Fruit fly (Drosophila melanogaster) whole organism, embryonic: ENCODE data around the gene CCHa1.

Source experiments
- Adf1 ChIP-seq: fragments of 200-800 bp; sonication (Bioruptor generic); IDR thresholded peaks from 2 replicates; pipeline ENCODE4 v1.3.6; 2022; ENCODE audit warnings: missing biosample characterization, missing genetic modification characterization
- Asciz ChIP-seq: fragments of 200-800 bp; sonication (Bioruptor generic); optimal IDR thresholded peaks from 2 replicates; lab custom pipeline; 2017; ENCODE audit warnings: missing biosample characterization, mild to moderate bottlenecking, missing genetic modification characterization, missing genetic modification reagents
- BtbVII ChIP-seq: fragments of 200-800 bp; sonication (Bioruptor generic); optimal IDR thresholded peaks from 3 replicates; lab custom pipeline; 2017; ENCODE audit warnings: missing biosample characterization, mild to moderate bottlenecking, missing genetic modification characterization
- CG11093 ChIP-seq: fragments of 200-800 bp; sonication (Bioruptor generic); IDR thresholded peaks from 3 replicates; pipeline ENCODE4 v1.3.6; 2022; ENCODE audit warnings: missing biosample characterization, missing genetic modification characterization
- CG13624 ChIP-seq: fragments of 200-800 bp; sonication (Bioruptor generic); optimal IDR thresholded peaks from 2 replicates; lab custom pipeline; 2016; ENCODE audit warnings: missing biosample characterization, missing genetic modification characterization
- CG14710 ChIP-seq: fragments of 200-800 bp; sonication (Bioruptor generic); optimal IDR thresholded peaks from 3 replicates; lab custom pipeline; 2019; ENCODE audit warnings: missing biosample characterization, mild to moderate bottlenecking, missing genetic modification characterization, moderate library complexity
- CG1603 ChIP-seq: fragments of 200-800 bp; sonication (Bioruptor generic); optimal IDR thresholded peaks from 2 replicates; lab custom pipeline; 2019; ENCODE audit warnings: missing biosample characterization, mild to moderate bottlenecking, missing genetic modification characterization, moderate library complexity
- CG17359 ChIP-seq: fragments of 200-800 bp; sonication (Bioruptor generic); optimal IDR thresholded peaks from 3 replicates; lab custom pipeline; 2018; ENCODE audit warnings: missing biosample characterization, mild to moderate bottlenecking, missing genetic modification characterization, moderate library complexity
- CG17361 ChIP-seq: fragments of 200-800 bp; sonication (Bioruptor generic); IDR thresholded peaks from 3 replicates; pipeline ENCODE4 v1.3.6; 2022; ENCODE audit warnings: missing biosample characterization, missing genetic modification characterization
- CG2129 ChIP-seq: fragments of 200-800 bp; sonication (Bioruptor generic); IDR thresholded peaks from 2 replicates; pipeline ENCODE4 v1.3.6; 2022; ENCODE audit warnings: missing biosample characterization, missing genetic modification characterization; ENCODE audit not compliant: partially characterized antibody
- CG3281 ChIP-seq: fragments of 200-800 bp; sonication (Bioruptor generic); optimal IDR thresholded peaks from 3 replicates; lab custom pipeline; 2017; ENCODE audit warnings: missing biosample characterization, mild to moderate bottlenecking, missing genetic modification characterization
- CG33557 ChIP-seq: fragments of 200-800 bp; sonication (Bioruptor generic); optimal IDR thresholded peaks from 2 replicates; lab custom pipeline; 2019; ENCODE audit warnings: missing biosample characterization, mild to moderate bottlenecking, missing genetic modification characterization, moderate library complexity
- CG34422 ChIP-seq: fragments of 200-800 bp; sonication (Bioruptor generic); IDR thresholded peaks from 3 replicates; pipeline ENCODE4 v1.3.6; 2022; ENCODE audit warnings: missing biosample characterization, missing genetic modification characterization
- CG3838 ChIP-seq: fragments of 200-800 bp; sonication (Bioruptor generic); optimal IDR thresholded peaks from 3 replicates; lab custom pipeline; 2016; ENCODE audit warnings: missing biosample characterization, missing genetic modification characterization
- CG3995 ChIP-seq: fragments of 200-800 bp; sonication (Bioruptor generic); optimal IDR thresholded peaks from 3 replicates; lab custom pipeline; 2016; ENCODE audit warnings: missing biosample characterization, missing genetic modification characterization
- CG9437 ChIP-seq: fragments of 200-800 bp; sonication (Bioruptor generic); optimal IDR thresholded peaks from 2 replicates; lab custom pipeline; 2018; ENCODE audit warnings: missing biosample characterization, mild to moderate bottlenecking, missing genetic modification characterization
- D ChIP-seq, 2 experiments: fragments of 200-800 bp in 1 of 2; fragments of >200 bp in 1 of 2; sonication (Bioruptor generic) in 1 of 2; optimal IDR thresholded peaks; 2 replicates in 1 of 2; 3 replicates in 1 of 2; lab custom pipeline; 2017; ENCODE audit warnings: mild to moderate bottlenecking in 1 of 2, missing biosample characterization in 1 of 2, missing genetic modification characterization in 1 of 2, missing genetic modification reagents in 1 of 2
- Deaf1 ChIP-seq: fragments of 200-800 bp; optimal IDR thresholded peaks from 3 replicates; lab custom pipeline; 2019; ENCODE audit warnings: missing biosample characterization, mild to moderate bottlenecking, missing genetic modification characterization, moderate library complexity
- Dek ChIP-seq: fragments of 200-800 bp; sonication (Bioruptor generic); optimal IDR thresholded peaks from 3 replicates; lab custom pipeline; 2019; ENCODE audit warnings: missing biosample characterization, mild to moderate bottlenecking, missing genetic modification characterization, moderate library complexity
- Fer1 ChIP-seq: fragments of 200-800 bp; sonication (Bioruptor generic); optimal IDR thresholded peaks from 2 replicates; lab custom pipeline; 2017; ENCODE audit warnings: missing biosample characterization, mild to moderate bottlenecking, missing genetic modification characterization
- HLHmδ ChIP-seq: fragments of 200-800 bp; sonication (Bioruptor generic); optimal IDR thresholded peaks from 2 replicates; lab custom pipeline; 2018; ENCODE audit warnings: missing biosample characterization, mild to moderate bottlenecking, missing genetic modification characterization, moderate library complexity
- Jarid2 ChIP-seq: fragments of 200-800 bp; sonication (Bioruptor generic); optimal IDR thresholded peaks from 3 replicates; lab custom pipeline; 2017; ENCODE audit warnings: mild to moderate bottlenecking, missing biosample characterization, missing genetic modification reagents, missing genetic modification characterization
- Myb ChIP-seq: fragments of 200-800 bp; sonication (Bioruptor generic); optimal IDR thresholded peaks from 2 replicates; lab custom pipeline; 2016; ENCODE audit warnings: missing biosample characterization, missing genetic modification characterization
- PHDP ChIP-seq: fragments of 200-800 bp; sonication (Bioruptor generic); optimal IDR thresholded peaks from 3 replicates; lab custom pipeline; 2018; ENCODE audit warnings: missing biosample characterization, mild to moderate bottlenecking, missing genetic modification characterization, moderate library complexity
- Sox100B ChIP-seq: fragments of 200-800 bp; sonication (Bioruptor generic); optimal IDR thresholded peaks from 3 replicates; lab custom pipeline; 2018; ENCODE audit warnings: missing biosample characterization, mild to moderate bottlenecking, missing genetic modification characterization
- Xbp1 ChIP-seq: fragments of 200-800 bp; sonication (Bioruptor generic); optimal IDR thresholded peaks from 3 replicates; lab custom pipeline; 2016; ENCODE audit warnings: missing biosample characterization, mild to moderate bottlenecking, missing genetic modification characterization
- bsh ChIP-seq, 2 experiments: fragments of 200-800 bp; sonication (Bioruptor generic); optimal IDR thresholded peaks; 2 replicates each; lab custom pipeline; 2017 to 2018; ENCODE audit warnings: mild to moderate bottlenecking in 2 of 2, missing biosample characterization in 2 of 2, missing genetic modification characterization in 2 of 2, moderate library complexity in 1 of 2
- cas ChIP-seq: fragments of 200-800 bp; sonication (Bioruptor generic); IDR thresholded peaks from 2 replicates; pipeline ENCODE4 v1.3.6; 2022; ENCODE audit warnings: missing biosample characterization, missing genetic modification characterization
- cwo ChIP-seq: fragments of 200-800 bp; sonication (Bioruptor generic); optimal IDR thresholded peaks from 3 replicates; lab custom pipeline; 2017; ENCODE audit warnings: missing biosample characterization, missing genetic modification characterization, mild to moderate bottlenecking, moderate library complexity, missing genetic modification reagents
- dmrt99B ChIP-seq: fragments of 200-800 bp; sonication (Bioruptor generic); optimal IDR thresholded peaks from 2 replicates; lab custom pipeline; 2018; ENCODE audit warnings: missing biosample characterization, mild to moderate bottlenecking, missing genetic modification characterization, moderate library complexity
- dysf ChIP-seq: fragments of 200-800 bp; sonication (Bioruptor generic); IDR thresholded peaks from 3 replicates; pipeline ENCODE4 v1.3.6; 2022; ENCODE audit warnings: missing biosample characterization, missing genetic modification characterization
- fd96Cb ChIP-seq: fragments of 200-800 bp; sonication (Bioruptor generic); optimal IDR thresholded peaks from 2 replicates; lab custom pipeline; 2018; ENCODE audit warnings: missing biosample characterization, mild to moderate bottlenecking, missing genetic modification characterization, moderate library complexity
- lilli ChIP-seq: fragments of 200-800 bp; sonication (Bioruptor generic); optimal IDR thresholded peaks from 3 replicates; lab custom pipeline; 2016; ENCODE audit warnings: missing biosample characterization, missing genetic modification characterization
- lmd ChIP-seq: fragments of 200-800 bp; sonication (Bioruptor generic); IDR thresholded peaks from 2 replicates; pipeline ENCODE4 v1.3.6; 2022; ENCODE audit warnings: missing biosample characterization, missing genetic modification characterization
- nau ChIP-seq: fragments of 200-800 bp; sonication (Bioruptor generic); optimal IDR thresholded peaks from 3 replicates; lab custom pipeline; 2017; ENCODE audit warnings: missing biosample characterization, mild to moderate bottlenecking, missing genetic modification characterization, missing genetic modification reagents
- phol ChIP-seq: fragments of 200-800 bp; sonication (Bioruptor generic); optimal IDR thresholded peaks from 3 replicates; lab custom pipeline; 2018; ENCODE audit warnings: missing biosample characterization, mild to moderate bottlenecking, missing genetic modification characterization, moderate library complexity
- row ChIP-seq: fragments of 200-800 bp; sonication (Bioruptor generic); IDR thresholded peaks from 3 replicates; pipeline ENCODE4 v1.3.6; 2022; ENCODE audit warnings: missing biosample characterization, missing genetic modification characterization
- slou ChIP-seq: fragments of 200-800 bp; sonication (Bioruptor generic); optimal IDR thresholded peaks from 3 replicates; lab custom pipeline; 2016; ENCODE audit warnings: missing biosample characterization, missing genetic modification characterization
- tgo ChIP-seq: fragments of 200-800 bp; sonication (Bioruptor generic); IDR thresholded peaks from 3 replicates; pipeline ENCODE4 v1.3.6; 2022; ENCODE audit warnings: missing biosample characterization, missing genetic modification characterization
- tio ChIP-seq: fragments of 200-800 bp; sonication (Bioruptor generic); optimal IDR thresholded peaks from 2 replicates; lab custom pipeline; 2017; ENCODE audit warnings: missing biosample characterization, missing genetic modification characterization, inconsistent platforms

CCHa1 gene

DNA sequence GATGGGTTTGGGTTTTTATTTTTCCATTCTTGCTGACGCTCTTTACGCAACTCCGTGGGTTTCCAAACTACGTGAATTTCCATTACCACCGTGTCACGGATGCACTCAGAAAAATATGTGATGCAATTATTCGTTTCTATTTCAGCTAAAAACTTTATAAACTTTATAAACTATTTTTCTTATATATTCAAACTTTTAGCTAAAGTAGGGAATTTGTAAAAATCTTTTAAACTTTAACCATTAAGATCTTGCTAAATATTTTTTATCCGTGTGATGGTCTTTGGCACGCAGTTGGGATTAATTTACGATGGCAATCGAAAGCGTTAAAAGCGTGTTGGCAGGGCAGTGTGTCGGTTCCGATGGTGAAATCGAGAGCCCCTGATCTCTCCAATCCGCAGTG is 1.2 kb downstream of the CCHa1 start (continued):
- peak; percentile 61 for TF ChIP-seq phol (tag; lab: Kevin White, UChicago)
- peak; percentile 25 for TF ChIP-seq nau (GFP tag; lab: Kevin White, UChicago)
- peak in 1 of 2 experiments; percentile 60 for TF ChIP-seq bsh (GFP tag; optimal IDR thresholded peaks at IDR 0.05; lab: Kevin White, UChicago)
- TF ChIP-seq fd96Cb (tag; lab: Kevin White, UChicago), result peak; percentile 53
- peak; percentile 45 for TF ChIP-seq BtbVII (GFP tag; lab: Kevin White, UChicago)
- peak; percentile 67 for TF ChIP-seq tgo
- TF ChIP-seq CG1603 (tag; lab: Kevin White, UChicago), result no peak
- TF ChIP-seq CG13624 (GFP tag; lab: Kevin White, UChicago), result no peak
- peak; percentile 70 for TF ChIP-seq CG17359 (tag; lab: Kevin White, UChicago)
- TF ChIP-seq Fer1 (GFP tag; lab: Kevin White, UChicago), result peak; percentile 61
- peak; percentile 60 for TF ChIP-seq lmd
- no peak for TF ChIP-seq CG33557 (GFP tag; lab: Kevin White, UChicago)
- no peak for TF ChIP-seq D (optimal IDR thresholded peaks at IDR 0.05; lab: Kevin White, UChicago)
- peak; percentile 34 for TF ChIP-seq D (GFP tag; optimal IDR thresholded peaks at IDR 0.05; lab: Kevin White, UChicago)
- TF ChIP-seq cwo (GFP tag; lab: Kevin White, UChicago), result peak; percentile 54
- peak; percentile 56 for TF ChIP-seq PHDP (tag; lab: Kevin White, UChicago)
- peak; percentile 33 for TF ChIP-seq Deaf1 (tag; lab: Kevin White, UChicago)
- TF ChIP-seq row, result peak; percentile 63
- TF ChIP-seq CG9437 (GFP tag; lab: Kevin White, UChicago), result peak; percentile 31
- peak; percentile 78 for TF ChIP-seq dmrt99B (tag; lab: Kevin White, UChicago)
- no peak for TF ChIP-seq CG3995 (GFP tag; lab: Kevin White, UChicago)
- TF ChIP-seq Asciz (GFP tag; lab: Kevin White, UChicago), result peak; percentile 46
- peak; percentile 53 for TF ChIP-seq Sox100B (GFP tag; lab: Kevin White, UChicago)
- no peak for TF ChIP-seq CG2129 (GFP tag; lab: Robert Waterston, UW)
- peak; percentile 28 for TF ChIP-seq CG14710
- peak; percentile 30 for TF ChIP-seq Xbp1 (GFP tag; lab: Kevin White, UChicago)
- peak; percentile 43 for TF ChIP-seq Dek
- TF ChIP-seq CG3838, result no peak
- TF ChIP-seq dysf, result peak; percentile 74
- TF ChIP-seq slou, result no peak
- TF ChIP-seq Adf1 (GFP tag; lab: Robert Waterston, UW), result 0 out of 2 replicates have a peak, but pooled peaks have one; percentile 21
- TF ChIP-seq tio (GFP tag; lab: Kevin White, UChicago), result no peak
- TF ChIP-seq CG3281 (GFP tag; lab: Kevin White, UChicago), result peak; percentile 19
- TF ChIP-seq lilli (GFP tag; lab: Kevin White, UChicago), result peak; percentile 15
- TF ChIP-seq cas (GFP tag; lab: Robert Waterston, UW), result no peak
- no peak for TF ChIP-seq Myb (GFP tag; lab: Kevin White, UChicago)
- TF ChIP-seq CG11093 (GFP tag; lab: Robert Waterston, UW), result 0 out of 3 replicates have a peak, but pooled peaks have one; percentile 22
- TF ChIP-seq Jarid2, result no peak
- TF ChIP-seq CG34422 (GFP tag; lab: Robert Waterston, UW), result peak; percentile 66; the same call in 1 of the 3 replicates
- TF ChIP-seq HLHmδ (GFP tag; lab: Kevin White, UChicago), result no peak
- 0 out of 3 replicates have a peak, but pooled peaks have one; percentile 32 for TF ChIP-seq CG17361 (GFP tag; lab: Robert Waterston, UW)
